Fruit fly (Drosophila melanogaster): ENCODE data around the gene Rel.

Rel gene

dm6 chr3R:9047561-9048465, at the start of gene Rel:
TSS of gene Rel (minus strand) at chr3R:9047977.
- TF ChIP-seq noc (tag; optimal IDR thresholded peaks at IDR 0.05), result peak; percentile 57

dm6 chr3R:9090303-9090702, 42.5 kb upstream of the Rel start:
- TF ChIP-seq noc (tag; optimal IDR thresholded peaks at IDR 0.05), result no peak

- TF ChIP-seq noc (tag; optimal IDR thresholded peaks at IDR 0.05), result no peak
These were observed 37.5 kb upstream of the Rel start for dm6 chr3R:9085306-9085705.

- no peak for TF ChIP-seq noc (tag; optimal IDR thresholded peaks at IDR 0.05)
These were observed 35.6 kb upstream of the Rel start for dm6 chr3R:9083379-9083778.

- TF ChIP-seq noc (tag; optimal IDR thresholded peaks at IDR 0.05), result no peak
These were observed 34.6 kb upstream of the Rel start for dm6 chr3R:9082332-9082731.

- no peak for TF ChIP-seq noc (tag; optimal IDR thresholded peaks at IDR 0.05)
These were observed 31.9 kb upstream of the Rel start for dm6 chr3R:9079638-9080037.

- no peak for TF ChIP-seq noc (tag; optimal IDR thresholded peaks at IDR 0.05)
These were observed 27.2 kb upstream of the Rel start for dm6 chr3R:9074934-9075333.

dm6 chr3R:9069874-9070273, 22.1 kb upstream of the Rel start:
- no peak for TF ChIP-seq noc (tag; optimal IDR thresholded peaks at IDR 0.05)

- no peak for TF ChIP-seq noc (tag; optimal IDR thresholded peaks at IDR 0.05)
These were observed 20.6 kb upstream of the Rel start for dm6 chr3R:9068418-9068817.

dm6 chr3R:9064874-9065273, 17.1 kb upstream of the Rel start, which contains the start of the genes beag and Ada:
TSS of gene beag (minus strand) at chr3R:9065078.
TSS of gene Ada (plus strand) at chr3R:9065183.
- no peak for TF ChIP-seq noc (tag; optimal IDR thresholded peaks at IDR 0.05)

- TF ChIP-seq noc (tag; optimal IDR thresholded peaks at IDR 0.05), result no peak
These were observed 15.0 kb upstream of the Rel start for dm6 chr3R:9062756-9063155.

dm6 chr3R:9057398-9058058, 9.8 kb upstream of the Rel start:
- peak; percentile 100 for TF ChIP-seq noc (tag; optimal IDR thresholded peaks at IDR 0.05)

- no peak for TF ChIP-seq noc (tag; optimal IDR thresholded peaks at IDR 0.05)
These were observed 9.2 kb upstream of the Rel start for dm6 chr3R:9057032-9057397.

- no peak for TF ChIP-seq noc (tag; optimal IDR thresholded peaks at IDR 0.05)
These were observed 8.7 kb upstream of the Rel start for dm6 chr3R:9056409-9057031.

dm6 chr3R:9055119-9056105, 7.6 kb upstream of the Rel start:
- TF ChIP-seq noc (tag; optimal IDR thresholded peaks at IDR 0.05), result peak; percentile 95

All from whole organism, larva.